Worm (Caenorhabditis elegans) whole organism, L4 larva: ENCODE results near the gene srx-41.

ENCODE experiments used
- F37D6.2 ChIP-seq: sonication (generic microtip); optimal IDR thresholded peaks from 2 replicates; lab custom pipeline; 2016; ENCODE audit warnings: mild to moderate bottlenecking, missing genetic modification characterization, missing compliant biosample characterization
- Y105C5A.15 ChIP-seq: fragments of 200-800 bp; sonication (Bioruptor generic); IDR thresholded peaks from 2 replicates; pipeline ENCODE4 v1.3.6; 2022; ENCODE audit warnings: missing genetic modification characterization, missing compliant biosample characterization
- Y5F2A.4 ChIP-seq: fragments of 200-800 bp; sonication (Bioruptor generic); optimal IDR thresholded peaks from 2 replicates; lab custom pipeline; 2018; ENCODE audit warnings: mild to moderate bottlenecking, missing genetic modification characterization, missing compliant biosample characterization
- aha-1 ChIP-seq: fragments of 150-350 bp; peaks from one replicate; lab custom pipeline; 2014; ENCODE audit warnings: missing biosample characterization, missing genetic modification characterization
- ceh-20 ChIP-seq: fragments of 200-800 bp; sonication (Bioruptor generic); IDR thresholded peaks from 2 replicates; pipeline ENCODE4 v1.3.6; 2022; ENCODE audit warnings: missing genetic modification reagents, missing genetic modification characterization, missing compliant biosample characterization
- ceh-32 ChIP-seq: sonication (generic microtip); optimal IDR thresholded peaks from 2 replicates; lab custom pipeline; 2016; ENCODE audit warnings: mild to moderate bottlenecking, missing genetic modification characterization, missing compliant biosample characterization; ENCODE audit not compliant: poor library complexity
- ceh-62 ChIP-seq: sonication (generic microtip); optimal IDR thresholded peaks from 2 replicates; lab custom pipeline; 2017; ENCODE audit warnings: missing biosample characterization, missing genetic modification characterization
- cey-2 ChIP-seq: sonication (generic microtip); optimal IDR thresholded peaks from 3 replicates; lab custom pipeline; 2017; ENCODE audit warnings: missing genetic modification characterization, mild to moderate bottlenecking, missing compliant biosample characterization, antibody characterized with exemption, borderline replicate concordance; ENCODE audit not compliant: insufficient read depth
- daf-16 ChIP-seq, 3 experiments: sonication (generic microtip); optimal IDR thresholded peaks; 2 replicates each; lab custom pipeline; 2016 to 2017; ENCODE audit warnings: missing genetic modification characterization in 3 of 3, missing genetic modification reagents in 3 of 3, mild to moderate bottlenecking in 2 of 3, missing compliant biosample characterization in 2 of 3, missing biosample characterization in 1 of 3, moderate library complexity in 1 of 3
- daf-19 ChIP-seq: fragments of 200-800 bp; sonication (Bioruptor generic); conservative IDR thresholded peaks from 2 replicates; pipeline ENCODE4 v1.3.6; 2022; ENCODE audit warnings: missing genetic modification characterization, missing compliant biosample characterization
- daf-8 ChIP-seq: fragments of 200-800 bp; sonication (Bioruptor generic); IDR thresholded peaks from 2 replicates; pipeline ENCODE4 v1.3.6; 2022; ENCODE audit warnings: missing genetic modification characterization, missing compliant biosample characterization
- dmd-6 ChIP-seq: fragments of 200-800 bp; sonication (Bioruptor generic); IDR thresholded peaks from 2 replicates; pipeline ENCODE4 v1.3.6; 2022; ENCODE audit warnings: missing genetic modification reagents, missing genetic modification characterization, missing compliant biosample characterization
- dpl-1 ChIP-seq: fragments of 150-350 bp; optimal IDR thresholded peaks from 2 replicates; lab custom pipeline; 2014; ENCODE audit warnings: missing biosample characterization, missing genetic modification reagents, missing genetic modification characterization
- duxl-1 ChIP-seq: sonication (generic microtip); optimal IDR thresholded peaks from 2 replicates; lab custom pipeline; 2016; ENCODE audit warnings: mild to moderate bottlenecking, missing genetic modification characterization, moderate library complexity, missing compliant biosample characterization; ENCODE audit not compliant: poor library complexity
- dve-1 ChIP-seq: sonication (generic microtip); optimal IDR thresholded peaks from 2 replicates; lab custom pipeline; 2017; ENCODE audit warnings: antibody characterized with exemption, mild to moderate bottlenecking, missing genetic modification characterization, missing compliant biosample characterization; ENCODE audit not compliant: insufficient read depth
- fkh-10 ChIP-seq: fragments of 150-350 bp; optimal IDR thresholded peaks from 2 replicates; lab custom pipeline; 2014; ENCODE audit warnings: missing biosample characterization, missing genetic modification reagents, missing genetic modification characterization
- hlh-11 ChIP-seq: fragments of 200-800 bp; sonication (Bioruptor generic); optimal IDR thresholded peaks from 2 replicates; lab custom pipeline; 2018; ENCODE audit warnings: mild to moderate bottlenecking, missing genetic modification characterization, missing compliant biosample characterization
- hlh-30 ChIP-seq: sonication (generic microtip); optimal IDR thresholded peaks from 2 replicates; lab custom pipeline; 2017; ENCODE audit warnings: antibody characterized with exemption, mild to moderate bottlenecking, missing genetic modification characterization, missing compliant biosample characterization; ENCODE audit not compliant: insufficient read depth
- jun-1 ChIP-seq: fragments of 150-350 bp; optimal IDR thresholded peaks from 2 replicates; lab custom pipeline; 2014; ENCODE audit warnings: missing biosample characterization, missing genetic modification reagents, missing genetic modification characterization
- lim-7 ChIP-seq: fragments of 200-800 bp; sonication (Bioruptor generic); IDR thresholded peaks from 2 replicates; pipeline ENCODE4 v1.3.6; 2022; ENCODE audit warnings: missing genetic modification characterization, missing compliant biosample characterization
- lin-1 ChIP-seq: fragments of 200-800 bp; sonication (Bioruptor generic); IDR thresholded peaks from 2 replicates; pipeline ENCODE4 v1.3.6; 2022; ENCODE audit warnings: missing genetic modification reagents, missing genetic modification characterization, missing compliant biosample characterization
- lin-29 ChIP-seq: fragments of 200-800 bp; sonication (Bioruptor generic); IDR thresholded peaks from 2 replicates; pipeline ENCODE4 v1.3.6; 2022; ENCODE audit warnings: missing genetic modification reagents, missing genetic modification characterization, missing compliant biosample characterization
- lsy-2 ChIP-seq, 2 experiments: fragments of 150-350 bp in 1 of 2; sonication (generic microtip) in 1 of 2; optimal IDR thresholded peaks; 2 replicates each; lab custom pipeline; 2014 to 2017; ENCODE audit warnings: missing biosample characterization in 2 of 2, missing genetic modification characterization in 2 of 2
- mdl-1 ChIP-seq, 2 experiments: fragments of 150-350 bp in 1 of 2; sonication (generic microtip) in 1 of 2; optimal IDR thresholded peaks; 2 replicates each; lab custom pipeline; 2014 to 2017; ENCODE audit warnings: missing biosample characterization in 2 of 2, missing genetic modification characterization in 2 of 2
- mdt-29 ChIP-seq: fragments of 200-800 bp; sonication (Bioruptor generic); IDR thresholded peaks from 2 replicates; pipeline ENCODE4 v1.3.6; 2022; ENCODE audit warnings: missing genetic modification reagents, missing genetic modification characterization, missing compliant biosample characterization
- mep-1 ChIP-seq: fragments of 150-350 bp; sonication (generic microtip); optimal IDR thresholded peaks from 3 replicates; lab custom pipeline; 2014; ENCODE audit warnings: missing biosample characterization, missing genetic modification characterization
- mes-2 ChIP-seq: sonication (generic microtip); optimal IDR thresholded peaks from 2 replicates; lab custom pipeline; 2016; ENCODE audit warnings: missing genotype, mild to moderate bottlenecking, missing genetic modification characterization, missing compliant biosample characterization; ENCODE audit not compliant: poor library complexity, severe bottlenecking
- mxl-3 ChIP-seq: fragments of 200-800 bp; sonication (Bioruptor generic); optimal IDR thresholded peaks from 2 replicates; lab custom pipeline; 2018; ENCODE audit warnings: mild to moderate bottlenecking, missing genetic modification characterization, missing compliant biosample characterization
- nhr-25 ChIP-seq: sonication (generic microtip); optimal IDR thresholded peaks from 2 replicates; lab custom pipeline; 2017; ENCODE audit warnings: missing genetic modification characterization, mild to moderate bottlenecking, missing compliant biosample characterization, antibody characterized with exemption, moderate library complexity, borderline replicate concordance; ENCODE audit not compliant: insufficient read depth
- nhr-42 ChIP-seq: fragments of 200-800 bp; sonication (Bioruptor generic); IDR thresholded peaks from 2 replicates; pipeline ENCODE4 v1.3.6; 2022; ENCODE audit warnings: missing genetic modification characterization, missing compliant biosample characterization
- nhr-48 ChIP-seq: sonication (generic microtip); optimal IDR thresholded peaks from 2 replicates; lab custom pipeline; 2016; ENCODE audit warnings: mild to moderate bottlenecking, missing genetic modification characterization, missing compliant biosample characterization
- nhr-77 ChIP-seq: fragments of 150-350 bp; optimal IDR thresholded peaks from 2 replicates; lab custom pipeline; 2014; ENCODE audit warnings: missing biosample characterization, missing genetic modification characterization
- pha-4 ChIP-seq, 2 experiments: fragments of 150-350 bp in 1 of 2; fragments of 200-800 bp in 1 of 2; sonication (Bioruptor generic) in 1 of 2; IDR thresholded peaks in 1 of 2; optimal IDR thresholded peaks in 1 of 2; 2 replicates each; pipeline versions ENCODE4 v1.3.6 to Lab custom; 2014 to 2022; ENCODE audit warnings: missing genetic modification characterization in 2 of 2, missing genetic modification reagents in 2 of 2, missing biosample characterization in 1 of 2, missing compliant biosample characterization in 1 of 2
- pqm-1 ChIP-seq: sonication (generic microtip); optimal IDR thresholded peaks from 2 replicates; lab custom pipeline; 2017; ENCODE audit warnings: missing biosample characterization, missing genetic modification characterization
- saeg-2 ChIP-seq: fragments of 200-800 bp; sonication (Bioruptor generic); IDR thresholded peaks from 2 replicates; pipeline ENCODE4 v1.3.6; 2022; ENCODE audit warnings: missing genetic modification reagents, missing genetic modification characterization, missing compliant biosample characterization
- tag-97 ChIP-seq: fragments of 200-800 bp; sonication (Bioruptor generic); IDR thresholded peaks from 2 replicates; pipeline ENCODE4 v1.3.6; 2022; ENCODE audit warnings: missing genetic modification characterization, missing compliant biosample characterization
- tra-1 ChIP-seq: fragments of 200-800 bp; sonication (Bioruptor generic); IDR thresholded peaks from 2 replicates; pipeline ENCODE4 v1.3.6; 2022; ENCODE audit warnings: missing genetic modification reagents, missing genetic modification characterization, missing compliant biosample characterization
- zfp-3 ChIP-seq: fragments of 200-800 bp; sonication (Bioruptor generic); conservative IDR thresholded peaks from 2 replicates; pipeline ENCODE4 v1.3.6; 2022; ENCODE audit warnings: missing genetic modification reagents, missing genetic modification characterization, missing compliant biosample characterization
- zip-11 ChIP-seq: fragments of 200-800 bp; sonication (Bioruptor generic); IDR thresholded peaks from 2 replicates; pipeline ENCODE4 v1.3.6; 2022; ENCODE audit warnings: missing genetic modification characterization, missing compliant biosample characterization
- zip-2 ChIP-seq: fragments of 150-350 bp; optimal IDR thresholded peaks from 2 replicates; lab custom pipeline; 2014; ENCODE audit warnings: missing biosample characterization, missing genetic modification characterization

The srx-41 gene

ce11 chrV:3644193-3644693 is 7.3 kb upstream of the srx-41 start, which contains the start of gene F59B1.8 (continued):
- TF ChIP-seq dpl-1 (GFP tag; lab: Kevin White, UChicago): peak; percentile 38
- TF ChIP-seq lin-1: peak; percentile 55; the same call in 1 of the 2 replicates
- TF ChIP-seq mes-2 (tag; lab: Kevin White, UChicago): no peak
- peak; percentile 57 for TF ChIP-seq mxl-3
- peak; percentile 76 for TF ChIP-seq pqm-1
- TF ChIP-seq dve-1 (tag; lab: Kevin White, UChicago): peak; percentile 97
- TF ChIP-seq hlh-11: peak; percentile 93
- TF ChIP-seq tra-1 (GFP tag; lab: Robert Waterston, UW): peak; percentile 75
- TF ChIP-seq ceh-62 (tag; lab: Kevin White, UChicago): no peak
- no peak for TF ChIP-seq Y105C5A.15
- peak; percentile 94 for TF ChIP-seq nhr-77 (tag; lab: Kevin White, UChicago)
- peak; percentile 8 to 64 for TF ChIP-seq lsy-2 (tag; optimal IDR thresholded peaks at IDR 0.05; lab: Kevin White, UChicago)
- peak; percentile 88 for TF ChIP-seq mep-1 (tag; lab: Kevin White, UChicago)
- no peak for TF ChIP-seq daf-19
- no peak for TF ChIP-seq ceh-32
- 0 out of 2 replicates have a peak, but pooled peaks have one; percentile 32 for TF ChIP-seq pha-4 (GFP tag; IDR thresholded peaks at IDR 0.05; lab: Robert Waterston, UW)
- TF ChIP-seq pha-4 (tag; optimal IDR thresholded peaks at IDR 0.05; lab: Kevin White, UChicago): peak; percentile 95
- no peak for TF ChIP-seq ceh-20 (GFP tag; lab: Robert Waterston, UW)
- TF ChIP-seq, all 104 proteins: peak for 29

ce11 chrV:3639873-3640272 is 2.9 kb upstream of the srx-41 start:
- TF ChIP-seq lsy-2 (tag; optimal IDR thresholded peaks at IDR 0.05; lab: Kevin White, UChicago) (no peak), mdt-29 (GFP tag; lab: Robert Waterston, UW) (no peak), nhr-48 (tag; lab: Kevin White, UChicago) (no peak), ceh-20 (GFP tag; lab: Robert Waterston, UW) (no peak), Y5F2A.4 (GFP tag; lab: Kevin White, UChicago) (no peak), daf-16 (GFP tag; optimal IDR thresholded peaks at IDR 0.05; lab: Kevin White, UChicago) (no peak), daf-16 (tag; optimal IDR thresholded peaks at IDR 0.05; lab: Kevin White, UChicago) (no peak), ceh-62 (tag; lab: Kevin White, UChicago) (no peak), nhr-25 (tag; lab: Kevin White, UChicago) (no peak), F37D6.2 (tag; lab: Kevin White, UChicago) (no peak), mdl-1 (tag; optimal IDR thresholded peaks at IDR 0.05; lab: Kevin White, UChicago) (no peak)

ce11 chrV:3634293-3635016 is 2.5 kb downstream of the srx-41 start:
- TF ChIP-seq mdt-29 (GFP tag; lab: Robert Waterston, UW) (no peak), Y105C5A.15 (no peak), cey-2 (no peak), saeg-2 (GFP tag; lab: Robert Waterston, UW) (0 out of 2 replicates have a peak, but pooled peaks have one; percentile 9), hlh-30 (tag; lab: Kevin White, UChicago) (peak; percentile 83), zfp-3 (GFP tag; lab: Robert Waterston, UW) (peak; percentile 77; the same call in 1 of the 2 replicates), zip-11 (GFP tag; lab: Robert Waterston, UW) (no peak), lim-7 (GFP tag; lab: Robert Waterston, UW) (no peak), nhr-42 (GFP tag; lab: Robert Waterston, UW) (peak; percentile 67), dmd-6 (GFP tag; lab: Robert Waterston, UW) (peak; percentile 71), fkh-10 (GFP tag; lab: Kevin White, UChicago) (no peak), aha-1 (tag; lab: Kevin White, UChicago) (no peak), pqm-1 (peak; percentile 76), daf-16 (GFP tag; optimal IDR thresholded peaks at IDR 0.05; lab: Kevin White, UChicago) (peak in 1 of 2 experiments; percentile 32), daf-16 (tag; optimal IDR thresholded peaks at IDR 0.05; lab: Kevin White, UChicago) (peak; percentile 98), pha-4 (GFP tag; IDR thresholded peaks at IDR 0.05; lab: Robert Waterston, UW) (no peak), pha-4 (tag; optimal IDR thresholded peaks at IDR 0.05; lab: Kevin White, UChicago) (no peak), mdl-1 (tag; optimal IDR thresholded peaks at IDR 0.05; lab: Kevin White, UChicago) (peak in 1 of 2 experiments; percentile 57), lsy-2 (tag; optimal IDR thresholded peaks at IDR 0.05; lab: Kevin White, UChicago) (peak in 1 of 2 experiments; percentile 39), tag-97 (GFP tag; lab: Robert Waterston, UW) (no peak), hlh-11 (peak; percentile 78), zip-2 (tag; lab: Kevin White, UChicago) (peak; percentile 14), lin-29 (GFP tag; lab: Robert Waterston, UW) (no peak), tra-1 (GFP tag; lab: Robert Waterston, UW) (no peak), daf-8 (GFP tag; lab: Robert Waterston, UW) (no peak), jun-1 (tag; lab: Kevin White, UChicago) (no peak), mes-2 (tag; lab: Kevin White, UChicago) (peak; percentile 44), duxl-1 (tag; lab: Kevin White, UChicago) (peak; percentile 42), daf-19 (no peak), mxl-3 (peak; percentile 59)
